Fruit fly (Drosophila melanogaster): ENCODE results near the gene LysP.
A peak's percentile ranks its signal among the peaks of the same experiment; 100 is the strongest.

The LysP gene

dm6 chr3L:1188936-1189659, 29.4 kb downstream of the LysP start, which contains the start of gene CG13912 (continued):
- TF ChIP-seq CG5180 (GFP tag; optimal IDR thresholded peaks at IDR 0.05): peak; percentile 24
- no peak for TF ChIP-seq Hr3 (GFP tag; optimal IDR thresholded peaks at IDR 0.05)
- TF ChIP-seq Kr (GFP tag; optimal IDR thresholded peaks at IDR 0.05): no peak
- TF ChIP-seq gsb-n (tag; optimal IDR thresholded peaks at IDR 0.05): no peak
- no peak for TF ChIP-seq az2 (GFP tag; optimal IDR thresholded peaks at IDR 0.05)
- no peak for TF ChIP-seq CG14965 (GFP tag; optimal IDR thresholded peaks at IDR 0.05; ENCODE audit: borderline replicate concordance)
- TF ChIP-seq CG31388 (GFP tag; optimal IDR thresholded peaks at IDR 0.05): no peak
- no peak for TF ChIP-seq CG11398 (GFP tag; optimal IDR thresholded peaks at IDR 0.05)
- peak; percentile 10 for TF ChIP-seq wek (GFP tag; optimal IDR thresholded peaks at IDR 0.05)
- TF ChIP-seq ac (GFP tag; optimal IDR thresholded peaks at IDR 0.05): no peak
- TF ChIP-seq CG7372 (GFP tag; IDR thresholded peaks at IDR 0.05): no peak
- TF ChIP-seq Myb (GFP tag; optimal IDR thresholded peaks at IDR 0.05): peak; percentile 24
- TF ChIP-seq Hmr (GFP tag; optimal IDR thresholded peaks at IDR 0.05): peak; percentile 46
- TF ChIP-seq CG6791 (GFP tag; IDR thresholded peaks at IDR 0.05; ENCODE audit: partially characterized antibody): peak; percentile 45; the same call in 1 of the 3 replicates
- peak; percentile 49 for TF ChIP-seq GATAe (GFP tag; conservative IDR thresholded peaks at IDR 0.05)
- peak; percentile 9 for TF ChIP-seq dmrt99B (tag; optimal IDR thresholded peaks at IDR 0.05)
- peak; percentile 96 for TF ChIP-seq CG15601 (tag; optimal IDR thresholded peaks at IDR 0.05)
- no peak for TF ChIP-seq CG12071 (GFP tag; optimal IDR thresholded peaks at IDR 0.05)
- no peak for TF ChIP-seq H15 (GFP tag; IDR thresholded peaks at IDR 0.05)
- TF ChIP-seq h (optimal IDR thresholded peaks at IDR 0.05): no peak
- TF ChIP-seq Dref (GFP tag; IDR thresholded peaks at IDR 0.05): no peak
- TF ChIP-seq CG3847 (GFP tag; IDR thresholded peaks at IDR 0.05): no peak
- no peak for TF ChIP-seq CrebB (tag; optimal IDR thresholded peaks at IDR 0.05)
- no peak for TF ChIP-seq CG15514 (GFP tag; optimal IDR thresholded peaks at IDR 0.05)
- TF ChIP-seq CG6765 (GFP tag; optimal IDR thresholded peaks at IDR 0.05): no peak
- TF ChIP-seq CG11504 (tag; optimal IDR thresholded peaks at IDR 0.05): peak; percentile 7
- peak; percentile 92 for TF ChIP-seq sug (tag; optimal IDR thresholded peaks at IDR 0.05)
- no peak for TF ChIP-seq Ada2b (GFP tag; IDR thresholded peaks at IDR 0.05)
- no peak for TF ChIP-seq CG17829 (tag; optimal IDR thresholded peaks at IDR 0.05)
- TF ChIP-seq nmo (GFP tag; optimal IDR thresholded peaks at IDR 0.05): no peak
- no peak for TF ChIP-seq tll (GFP tag; optimal IDR thresholded peaks at IDR 0.05)
- TF ChIP-seq D19B (GFP tag; optimal IDR thresholded peaks at IDR 0.05): no peak
- no peak for TF ChIP-seq gsb (GFP tag; IDR thresholded peaks at IDR 0.05)
- 0 out of 2 replicates have a peak, but pooled peaks have one; percentile 14 for TF ChIP-seq ranshi (GFP tag; IDR thresholded peaks at IDR 0.05)
- TF ChIP-seq CG1602 (GFP tag; optimal IDR thresholded peaks at IDR 0.05): no peak
- no peak for TF ChIP-seq CG13894 (tag; optimal IDR thresholded peaks at IDR 0.05)
- no peak for TF ChIP-seq pros (GFP tag; optimal IDR thresholded peaks at IDR 0.05)
- TF ChIP-seq tin (GFP tag; optimal IDR thresholded peaks at IDR 0.05): no peak
- TF ChIP-seq CG14441 (GFP tag; IDR thresholded peaks at IDR 0.05): 0 out of 2 replicates have a peak, but pooled peaks have one; percentile 6
- no peak for TF ChIP-seq bbx (GFP tag; IDR thresholded peaks at IDR 0.05; ENCODE audit: partially characterized antibody)
- TF ChIP-seq en (GFP tag; optimal IDR thresholded peaks at IDR 0.05): no peak
- TF ChIP-seq CG31365 (tag; optimal IDR thresholded peaks at IDR 0.05): peak; percentile 76
- peak; percentile 1 for TF ChIP-seq gfzf (GFP tag; optimal IDR thresholded peaks at IDR 0.05)
- peak; percentile 6; the same call in 1 of the 3 replicates for TF ChIP-seq CG16813 (GFP tag; IDR thresholded peaks at IDR 0.05; ENCODE audit: partially characterized antibody)
- TF ChIP-seq Pdp1 (GFP tag; optimal IDR thresholded peaks at IDR 0.05): peak in 1 of 2 experiments; percentile 88
- TF ChIP-seq CG7928 (GFP tag; optimal IDR thresholded peaks at IDR 0.05): no peak
- no peak for TF ChIP-seq CG18619 (GFP tag; optimal IDR thresholded peaks at IDR 0.05)
- TF ChIP-seq wor (GFP tag; IDR thresholded peaks at IDR 0.05): no peak
- TF ChIP-seq MTF-1 (GFP tag; optimal IDR thresholded peaks at IDR 0.05; ENCODE audit: borderline replicate concordance): no peak
